Worm (Caenorhabditis elegans) whole organism, mixed stage, embryonic: ENCODE measurements around the gene F08B12.4.
A peak's percentile ranks its signal among the peaks of the same experiment; 100 is the strongest.

ENCODE experiments used
- elt-3 ChIP-seq: fragments of 150-350 bp; optimal IDR thresholded peaks from 2 replicates; lab custom pipeline; 2014; ENCODE audit warnings: missing biosample characterization, missing genetic modification characterization
- nhr-76 ChIP-seq: sonication (generic microtip); optimal IDR thresholded peaks from 2 replicates; lab custom pipeline; 2017; ENCODE audit warnings: missing biosample characterization, missing genetic modification characterization
- pha-4 ChIP-seq: fragments of 150-350 bp; optimal IDR thresholded peaks from 2 replicates; lab custom pipeline; 2018; ENCODE audit warnings: missing biosample characterization, missing genetic modification reagents, missing genetic modification characterization
- snpc-4 ChIP-seq: fragments of 150-350 bp; optimal IDR thresholded peaks from 2 replicates; lab custom pipeline; 2014; ENCODE audit warnings: missing biosample characterization, missing genetic modification characterization
- unc-62 ChIP-seq: fragments of 150-350 bp; optimal IDR thresholded peaks from 2 replicates; lab custom pipeline; 2014; ENCODE audit warnings: missing biosample characterization, missing genetic modification reagents, missing genetic modification characterization

- TF ChIP-seq unc-62 (GFP tag; lab: Kevin White, UChicago) (no peak), pha-4 (tag; lab: Kevin White, UChicago) (peak; percentile 20), snpc-4 (tag; lab: Kevin White, UChicago) (no peak), nhr-76 (no peak), elt-3 (tag; lab: Kevin White, UChicago) (peak; percentile 33)
Observed at ce11 chrX:11414837-11415550, 7.5 kb upstream of the F08B12.4 start, which contains the start of gene pek-1.
